Fruit fly (Drosophila melanogaster) whole organism, embryonic: Measurements from ENCODE around the gene CG5882.
A peak's percentile ranks its signal among the peaks of the same experiment; 100 is the strongest.

Source experiments
- Bdp1 ChIP-seq: fragments of 200-800 bp; sonication (Bioruptor generic); optimal IDR thresholded peaks from 3 replicates; lab custom pipeline; 2016; ENCODE audit warnings: missing biosample characterization, missing genetic modification characterization
- Bgb ChIP-seq: fragments of 200-800 bp; sonication (Bioruptor generic); IDR thresholded peaks from 2 replicates; pipeline ENCODE4 v1.3.6; 2022; ENCODE audit warnings: missing biosample characterization, missing genetic modification characterization; ENCODE audit not compliant: partially characterized antibody
- CG10431 ChIP-seq: fragments of 200-800 bp; sonication (Bioruptor generic); optimal IDR thresholded peaks from 3 replicates; lab custom pipeline; 2018; ENCODE audit warnings: missing biosample characterization, mild to moderate bottlenecking, missing genetic modification characterization
- CG14667 ChIP-seq: fragments of 200-800 bp; sonication (Bioruptor generic); IDR thresholded peaks from 2 replicates; pipeline ENCODE4 v1.3.6; 2022; ENCODE audit warnings: missing biosample characterization, missing genetic modification characterization
- CG15696 ChIP-seq: fragments of 200-800 bp; sonication (Bioruptor generic); optimal IDR thresholded peaks from 2 replicates; lab custom pipeline; 2019; ENCODE audit warnings: missing biosample characterization, mild to moderate bottlenecking, missing genetic modification characterization, moderate library complexity
- CG17385 ChIP-seq: fragments of 200-800 bp; sonication (Bioruptor generic); optimal IDR thresholded peaks from 3 replicates; lab custom pipeline; 2018; ENCODE audit warnings: missing biosample characterization, mild to moderate bottlenecking, missing genetic modification characterization
- CG17612 ChIP-seq: fragments of 200-800 bp; sonication (Bioruptor generic); IDR thresholded peaks from 2 replicates; pipeline ENCODE4 v1.3.6; 2022; ENCODE audit warnings: missing biosample characterization, missing genetic modification characterization
- CG18476 ChIP-seq: fragments of 200-800 bp; sonication (Bioruptor generic); optimal IDR thresholded peaks from 2 replicates; lab custom pipeline; 2016; ENCODE audit warnings: missing biosample characterization, mild to moderate bottlenecking, missing genetic modification characterization
- CG2199 ChIP-seq: fragments of 200-800 bp; sonication (Bioruptor generic); IDR thresholded peaks from 3 replicates; pipeline ENCODE4 v1.3.6; 2022; ENCODE audit warnings: missing biosample characterization, missing genetic modification characterization
- CG2202 ChIP-seq: fragments of 200-800 bp; sonication (Bioruptor generic); optimal IDR thresholded peaks from 2 replicates; lab custom pipeline; 2018; ENCODE audit warnings: missing biosample characterization, mild to moderate bottlenecking, missing genetic modification characterization
- CG3065 ChIP-seq: fragments of 200-800 bp; sonication (Bioruptor generic); optimal IDR thresholded peaks from 2 replicates; lab custom pipeline; 2016; ENCODE audit warnings: missing biosample characterization, missing genetic modification characterization
- CG33213 ChIP-seq: fragments of 200-800 bp; sonication (Bioruptor generic); optimal IDR thresholded peaks from 3 replicates; lab custom pipeline; 2016; ENCODE audit warnings: missing biosample characterization, missing genetic modification characterization
- CG4820 ChIP-seq: fragments of 200-800 bp; sonication (Bioruptor generic); optimal IDR thresholded peaks from 3 replicates; lab custom pipeline; 2016; ENCODE audit warnings: missing biosample characterization, missing genetic modification characterization
- CG6654 ChIP-seq: fragments of 200-800 bp; sonication (Bioruptor generic); optimal IDR thresholded peaks from 2 replicates; lab custom pipeline; 2017; ENCODE audit warnings: missing biosample characterization, mild to moderate bottlenecking, missing genetic modification characterization
- CG6765 ChIP-seq: fragments of 200-800 bp; sonication (Bioruptor generic); optimal IDR thresholded peaks from 3 replicates; lab custom pipeline; 2017; ENCODE audit warnings: missing biosample characterization, mild to moderate bottlenecking, missing genetic modification characterization
- CG7271 ChIP-seq: fragments of 200-800 bp; sonication (Bioruptor generic); optimal IDR thresholded peaks from 2 replicates; lab custom pipeline; 2018; ENCODE audit warnings: missing biosample characterization, mild to moderate bottlenecking, missing genetic modification characterization, moderate library complexity
- CG7963 ChIP-seq: fragments of 200-800 bp; sonication (Bioruptor generic); IDR thresholded peaks from 3 replicates; pipeline ENCODE4 v1.3.6; 2022; ENCODE audit warnings: missing biosample characterization, missing genetic modification characterization; ENCODE audit not compliant: partially characterized antibody
- CG8388 ChIP-seq: fragments of 200-800 bp; sonication (Bioruptor generic); optimal IDR thresholded peaks from 2 replicates; lab custom pipeline; 2019; ENCODE audit warnings: missing biosample characterization, mild to moderate bottlenecking, missing genetic modification characterization, moderate library complexity
- CrebB ChIP-seq: fragments of 200-800 bp; sonication (Bioruptor generic); optimal IDR thresholded peaks from 3 replicates; lab custom pipeline; 2018; ENCODE audit warnings: missing biosample characterization, mild to moderate bottlenecking, missing genetic modification characterization
- Dfd ChIP-seq, 2 experiments: fragments of >200 bp; optimal IDR thresholded peaks; 2 replicates each; lab custom pipeline; 2017; ENCODE audit warnings: missing biosample characterization in 2 of 2, missing genetic modification characterization in 2 of 2
- Dll ChIP-seq: fragments of 200-800 bp; sonication (Bioruptor generic); IDR thresholded peaks from 4 replicates; pipeline ENCODE4 v1.3.6; 2022; ENCODE audit warnings: missing biosample characterization, missing genetic modification characterization; ENCODE audit not compliant: partially characterized antibody
- Doc3 ChIP-seq: fragments of 200-800 bp; sonication (Bioruptor generic); IDR thresholded peaks from 3 replicates; pipeline ENCODE4 v1.3.6; 2022; ENCODE audit warnings: missing biosample characterization, missing genetic modification characterization; ENCODE audit not compliant: partially characterized antibody
- Dp ChIP-seq: fragments of 200-800 bp; sonication (Bioruptor generic); optimal IDR thresholded peaks from 2 replicates; lab custom pipeline; 2018; ENCODE audit warnings: missing biosample characterization, mild to moderate bottlenecking, missing genetic modification characterization, moderate library complexity
- Gsc ChIP-seq: fragments of 200-800 bp; sonication (Bioruptor generic); IDR thresholded peaks from 2 replicates; pipeline ENCODE4 v1.3.6; 2022; ENCODE audit warnings: missing biosample characterization, missing genetic modification characterization
- H15 ChIP-seq: fragments of 200-800 bp; sonication (Bioruptor generic); IDR thresholded peaks from 3 replicates; pipeline ENCODE4 v1.3.6; 2022; ENCODE audit warnings: missing biosample characterization, missing genetic modification characterization
- HmgD ChIP-seq: fragments of 200-800 bp; sonication (Bioruptor generic); optimal IDR thresholded peaks from 3 replicates; lab custom pipeline; 2016; ENCODE audit warnings: missing biosample characterization, missing genetic modification characterization
- HmgZ ChIP-seq: fragments of 200-800 bp; sonication (Bioruptor generic); optimal IDR thresholded peaks from 2 replicates; lab custom pipeline; 2018; ENCODE audit warnings: missing biosample characterization, mild to moderate bottlenecking, missing genetic modification characterization
- Lhr ChIP-seq: fragments of 200-800 bp; sonication (Bioruptor generic); optimal IDR thresholded peaks from 3 replicates; lab custom pipeline; 2017; ENCODE audit warnings: mild to moderate bottlenecking, missing biosample characterization, missing genetic modification reagents, missing genetic modification characterization
- Lpt ChIP-seq: fragments of >200 bp; optimal IDR thresholded peaks from 2 replicates; lab custom pipeline; 2018; ENCODE audit warnings: missing biosample characterization, missing genetic modification characterization
- Optix ChIP-seq: fragments of 200-800 bp; sonication (Bioruptor generic); IDR thresholded peaks from 3 replicates; pipeline ENCODE4 v1.3.6; 2022; ENCODE audit warnings: missing biosample characterization, missing genetic modification characterization
- Pdp1 ChIP-seq, 2 experiments: fragments of 200-800 bp; sonication (Bioruptor generic); optimal IDR thresholded peaks; 3 replicates each; lab custom pipeline; 2016; ENCODE audit warnings: missing biosample characterization in 2 of 2, missing genetic modification characterization in 2 of 2, mild to moderate bottlenecking in 1 of 2, moderate library complexity in 1 of 2
- Ptx1 ChIP-seq: fragments of 200-800 bp; sonication (Bioruptor generic); IDR thresholded peaks from 2 replicates; pipeline ENCODE4 v1.3.6; 2022; ENCODE audit warnings: missing biosample characterization, missing genetic modification characterization
- ap ChIP-seq: fragments of 200-800 bp; sonication (Bioruptor generic); IDR thresholded peaks from 2 replicates; pipeline ENCODE4 v1.3.6; 2022; ENCODE audit warnings: missing biosample characterization, missing genetic modification characterization
- cato ChIP-seq: fragments of 200-800 bp; sonication (Bioruptor generic); optimal IDR thresholded peaks from 2 replicates; lab custom pipeline; 2016; ENCODE audit warnings: missing biosample characterization, missing genetic modification characterization, borderline replicate concordance
- chn ChIP-seq: fragments of 200-800 bp; sonication (Bioruptor generic); optimal IDR thresholded peaks from 2 replicates; lab custom pipeline; 2016; ENCODE audit warnings: missing biosample characterization, missing genetic modification characterization
- exex ChIP-seq: fragments of 200-800 bp; sonication (Bioruptor generic); optimal IDR thresholded peaks from 4 replicates; lab custom pipeline; 2018; ENCODE audit warnings: missing biosample characterization, mild to moderate bottlenecking, missing genetic modification characterization, moderate library complexity
- gcm ChIP-seq: fragments of 200-800 bp; sonication (Bioruptor generic); optimal IDR thresholded peaks from 2 replicates; lab custom pipeline; 2019; ENCODE audit warnings: missing biosample characterization, mild to moderate bottlenecking, missing genetic modification characterization, moderate library complexity
- her ChIP-seq: fragments of 200-800 bp; sonication (Bioruptor generic); optimal IDR thresholded peaks from 2 replicates; lab custom pipeline; 2016; ENCODE audit warnings: missing biosample characterization, missing genetic modification characterization
- insv ChIP-seq, 2 experiments: fragments of 200-800 bp; sonication (Bioruptor generic); optimal IDR thresholded peaks; 3 replicates each; lab custom pipeline; 2016 to 2018; ENCODE audit warnings: missing biosample characterization in 2 of 2, missing genetic modification characterization in 2 of 2
- nom ChIP-seq: fragments of 200-800 bp; sonication (Bioruptor generic); optimal IDR thresholded peaks from 2 replicates; lab custom pipeline; 2017; ENCODE audit warnings: missing biosample characterization, missing genetic modification characterization, mild to moderate bottlenecking, moderate library complexity, missing genetic modification reagents
- sqz ChIP-seq: fragments of 200-800 bp; sonication (Bioruptor generic); optimal IDR thresholded peaks from 3 replicates; lab custom pipeline; 2018; ENCODE audit warnings: missing biosample characterization, mild to moderate bottlenecking, missing genetic modification characterization
- sug ChIP-seq: fragments of 200-800 bp; optimal IDR thresholded peaks from 2 replicates; lab custom pipeline; 2019; ENCODE audit warnings: missing biosample characterization, mild to moderate bottlenecking, missing genetic modification characterization, moderate library complexity
- tap ChIP-seq: fragments of 200-800 bp; optimal IDR thresholded peaks from 3 replicates; lab custom pipeline; 2019; ENCODE audit warnings: missing biosample characterization, mild to moderate bottlenecking, missing genetic modification characterization, moderate library complexity
- tna ChIP-seq: fragments of 200-800 bp; sonication (Bioruptor generic); IDR thresholded peaks from 2 replicates; pipeline ENCODE4 v1.3.6; 2022; ENCODE audit warnings: missing biosample characterization, missing genetic modification characterization; ENCODE audit not compliant: partially characterized antibody
- trem ChIP-seq: fragments of 200-800 bp; optimal IDR thresholded peaks from 3 replicates; lab custom pipeline; 2019; ENCODE audit warnings: missing biosample characterization, mild to moderate bottlenecking, missing genetic modification characterization, moderate library complexity
- vnd ChIP-seq: fragments of 200-800 bp; sonication (Bioruptor generic); IDR thresholded peaks from 3 replicates; pipeline ENCODE4 v1.3.6; 2022; ENCODE audit warnings: missing biosample characterization, missing genetic modification characterization; ENCODE audit not compliant: partially characterized antibody
- zen2 ChIP-seq: fragments of 200-800 bp; sonication (Bioruptor generic); IDR thresholded peaks from 3 replicates; pipeline ENCODE4 v1.3.6; 2022; ENCODE audit warnings: missing biosample characterization, missing genetic modification characterization; ENCODE audit not compliant: partially characterized antibody
- zfh1 ChIP-seq: fragments of 200-800 bp; sonication (Bioruptor generic); IDR thresholded peaks from 3 replicates; pipeline ENCODE4 v1.3.6; 2022; ENCODE audit warnings: missing biosample characterization, missing genetic modification characterization

The CG5882 gene

DNA sequence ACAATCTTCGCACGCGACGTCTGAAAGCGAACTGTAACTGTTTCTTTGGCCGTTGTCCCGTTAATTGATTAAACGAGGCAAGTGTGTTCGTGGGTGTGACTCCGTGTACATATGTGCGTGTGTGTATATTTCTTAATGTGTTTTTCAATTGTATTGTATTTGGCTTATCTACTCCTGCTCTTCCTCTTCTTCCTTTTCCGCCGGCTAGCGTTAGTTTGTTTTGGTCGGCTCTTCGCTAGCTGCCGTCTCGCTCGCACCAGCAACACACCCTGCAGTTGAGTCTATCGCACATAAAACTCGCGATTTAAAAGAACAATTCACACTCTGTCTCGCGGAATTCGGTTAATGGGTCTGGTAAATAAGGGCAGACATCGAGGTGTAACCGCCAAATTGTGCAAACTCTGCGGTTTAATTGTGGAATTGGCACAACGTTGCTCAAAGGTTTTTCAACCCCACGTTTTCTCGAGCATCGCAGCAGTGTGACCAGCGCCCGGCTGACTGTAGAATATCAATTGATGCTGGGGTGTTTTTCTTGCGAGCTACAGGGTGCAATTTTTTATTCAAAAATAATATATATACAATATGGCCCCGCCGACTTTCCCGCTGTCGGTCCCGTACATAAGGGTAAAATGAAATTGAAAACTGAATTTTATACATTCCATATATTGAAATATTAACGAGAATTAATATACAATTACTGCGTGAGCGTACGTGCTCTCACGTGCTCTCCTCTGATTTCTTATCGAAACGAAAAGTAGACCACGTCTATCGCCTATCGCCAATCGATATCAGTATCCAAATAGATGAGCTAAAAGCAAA is 6.5 kb upstream of the CG5882 start, which contains the start of the genes gb and CG5815 (continued):
- TF ChIP-seq nom: no peak
- TF ChIP-seq CG6654: peak; percentile 73
- TF ChIP-seq CG18476: peak; percentile 91
- TF ChIP-seq tap (tag; lab: Kevin White, UChicago): no peak
- TF ChIP-seq Lhr (GFP tag; lab: Kevin White, UChicago): peak; percentile 95
- peak; percentile 37 for TF ChIP-seq Dp (GFP tag; lab: Kevin White, UChicago)
- TF ChIP-seq HmgD (GFP tag; lab: Kevin White, UChicago): no peak
- TF ChIP-seq Ptx1 (GFP tag; lab: Robert Waterston, UW): peak; percentile 94
- peak; percentile 63; the same call in 1 of the 2 replicates for TF ChIP-seq CG17612 (GFP tag; lab: Robert Waterston, UW)
- TF ChIP-seq CG33213 (GFP tag; lab: Kevin White, UChicago): peak; percentile 88
- peak; percentile 75 for TF ChIP-seq CG6765 (GFP tag; lab: Kevin White, UChicago)
- TF ChIP-seq CG7271 (tag; lab: Kevin White, UChicago): peak; percentile 25
- TF ChIP-seq sug (tag; lab: Kevin White, UChicago): no peak
- TF ChIP-seq sqz (GFP tag; lab: Kevin White, UChicago): no peak
- peak; percentile 96 for TF ChIP-seq vnd
- peak; percentile 25; the same call in 1 of the 3 replicates for TF ChIP-seq CG2199 (GFP tag; lab: Robert Waterston, UW)
- peak; percentile 86 for TF ChIP-seq tna (GFP tag; lab: Robert Waterston, UW)
- TF ChIP-seq CG17385 (GFP tag; lab: Kevin White, UChicago): peak; percentile 91
- TF ChIP-seq ap (GFP tag; lab: Robert Waterston, UW): peak; percentile 81
- peak; percentile 79 for TF ChIP-seq CG2202 (tag; lab: Kevin White, UChicago)
- TF ChIP-seq CG3065 (GFP tag; lab: Kevin White, UChicago): peak; percentile 67
- peak; percentile 90 for TF ChIP-seq Bgb
- no peak for TF ChIP-seq Dfd (GFP tag; optimal IDR thresholded peaks at IDR 0.05; lab: Kevin White, UChicago)
- peak; percentile 61 for TF ChIP-seq exex (tag; lab: Kevin White, UChicago)
- TF ChIP-seq chn (GFP tag; lab: Kevin White, UChicago): peak; percentile 93
- peak; percentile 86 for TF ChIP-seq CG4820 (GFP tag; lab: Kevin White, UChicago)
- TF ChIP-seq gcm (GFP tag; lab: Kevin White, UChicago): peak; percentile 71
- peak; percentile 79 for TF ChIP-seq CG8388
- peak; percentile 86 for TF ChIP-seq H15 (GFP tag; lab: Robert Waterston, UW)
- peak; percentile 77 for TF ChIP-seq Bdp1 (GFP tag; lab: Kevin White, UChicago)
- peak; percentile 98 for TF ChIP-seq Dll (GFP tag; lab: Robert Waterston, UW)
- TF ChIP-seq Doc3 (GFP tag; lab: Robert Waterston, UW): peak; percentile 98
- TF ChIP-seq Gsc: no peak
- peak; percentile 81 for TF ChIP-seq cato (GFP tag; lab: Kevin White, UChicago)
- peak; percentile 84 to 85 for TF ChIP-seq Pdp1 (GFP tag; optimal IDR thresholded peaks at IDR 0.05; lab: Kevin White, UChicago)
- TF ChIP-seq insv (GFP tag; optimal IDR thresholded peaks at IDR 0.05; lab: Kevin White, UChicago): peak in 1 of 2 experiments; percentile 65
- TF ChIP-seq zen2 (GFP tag; lab: Robert Waterston, UW): peak; percentile 80
- TF ChIP-seq CG7963 (GFP tag; lab: Robert Waterston, UW): peak; percentile 88
- peak; percentile 59 for TF ChIP-seq CrebB (tag; lab: Kevin White, UChicago)
- peak; percentile 90 for TF ChIP-seq Optix (GFP tag; lab: Robert Waterston, UW)
- TF ChIP-seq trem (tag; lab: Kevin White, UChicago): peak; percentile 87
- peak; percentile 93 for TF ChIP-seq CG15696 (tag; lab: Kevin White, UChicago)
- TF ChIP-seq zfh1 (GFP tag; lab: Robert Waterston, UW): peak; percentile 93
- TF ChIP-seq CG10431 (GFP tag; lab: Kevin White, UChicago): peak; percentile 57
- TF ChIP-seq Lpt (GFP tag; lab: Kevin White, UChicago): no peak
- TF ChIP-seq her (GFP tag; lab: Kevin White, UChicago): peak; percentile 15
- peak; percentile 91 for TF ChIP-seq HmgZ (tag; lab: Kevin White, UChicago)
- peak; percentile 87 for TF ChIP-seq CG14667 (GFP tag; lab: Robert Waterston, UW)
